Fruit fly (Drosophila melanogaster): ENCODE measurements around the gene bou.

- TF ChIP-seq Sin3A (optimal IDR thresholded peaks at IDR 0.05) (no peak), psq (optimal IDR thresholded peaks at IDR 0.05) (no peak), h (optimal IDR thresholded peaks at IDR 0.05) (no peak)
Observed at dm6 chrX:6985980-6986827, at the start of gene bou.

Data from Kc167 (cell line).